Worm (Caenorhabditis elegans) whole organism, young adult: Measurements from ENCODE around the gene exp-1.

Experiments
- B0336.3 ChIP-seq: fragments of 200-800 bp; sonication (Bioruptor generic); IDR thresholded peaks from 2 replicates; pipeline ENCODE4 v1.3.6; 2022; ENCODE audit warnings: missing genetic modification characterization, missing compliant biosample characterization
- D2030.7 ChIP-seq: fragments of 200-800 bp; sonication (Bioruptor generic); IDR thresholded peaks from 2 replicates; pipeline ENCODE4 v1.3.6; 2022; ENCODE audit warnings: missing genetic modification reagents, missing genetic modification characterization, missing compliant biosample characterization
- F23B12.7 ChIP-seq: sonication (generic microtip); optimal IDR thresholded peaks from 2 replicates; lab custom pipeline; 2017; ENCODE audit warnings: missing genetic modification characterization, mild to moderate bottlenecking, missing compliant biosample characterization, antibody characterized with exemption, moderate library complexity; ENCODE audit not compliant: insufficient read depth
- F37B4.10 ChIP-seq: fragments of 200-800 bp; sonication (Bioruptor generic); IDR thresholded peaks from 2 replicates; pipeline ENCODE4 v1.3.6; 2022; ENCODE audit warnings: missing genetic modification characterization, missing compliant biosample characterization
- F39B2.1 ChIP-seq: fragments of 200-800 bp; sonication (Bioruptor generic); IDR thresholded peaks from 2 replicates; pipeline ENCODE4 v1.3.6; 2022; ENCODE audit warnings: missing genetic modification reagents, missing genetic modification characterization, missing compliant biosample characterization
- F57A8.1 ChIP-seq: fragments of 200-800 bp; sonication (Bioruptor generic); optimal IDR thresholded peaks from 2 replicates; lab custom pipeline; 2018; ENCODE audit warnings: mild to moderate bottlenecking, missing genetic modification characterization, moderate library complexity, missing compliant biosample characterization
- K12H6.12 ChIP-seq: fragments of 200-800 bp; sonication (Bioruptor generic); optimal IDR thresholded peaks from 2 replicates; lab custom pipeline; 2018; ENCODE audit warnings: mild to moderate bottlenecking, missing genetic modification characterization, missing compliant biosample characterization
- T26A5.8 ChIP-seq: sonication (generic microtip); optimal IDR thresholded peaks from 2 replicates; lab custom pipeline; 2016; ENCODE audit warnings: missing genetic modification characterization, missing compliant biosample characterization
- Y95B8A.8 ChIP-seq: fragments of 200-800 bp; sonication (Bioruptor generic); IDR thresholded peaks from 2 replicates; pipeline ENCODE4 v1.3.6; 2022; ENCODE audit warnings: missing genetic modification reagents, missing genetic modification characterization, missing compliant biosample characterization
- ama-1 ChIP-seq, 3 experiments: fragments of 150-350 bp in 1 of 3; sonication (generic microtip) in 2 of 3; optimal IDR thresholded peaks; 2 replicates each; lab custom pipeline; 2014 to 2018; ENCODE audit warnings: missing biosample characterization in 2 of 3, missing genetic modification characterization in 2 of 3, missing genetic modification reagents in 2 of 3
- aptf-2 ChIP-seq: fragments of 200-800 bp; sonication (Bioruptor generic); conservative IDR thresholded peaks from 2 replicates; pipeline ENCODE4 v1.3.6; 2022; ENCODE audit warnings: missing genetic modification reagents, missing genetic modification characterization, missing compliant biosample characterization
- athp-1 ChIP-seq: sonication (generic microtip); optimal IDR thresholded peaks from 2 replicates; lab custom pipeline; 2017; ENCODE audit warnings: mild to moderate bottlenecking, missing genetic modification characterization, missing compliant biosample characterization
- bed-2 ChIP-seq: fragments of 200-800 bp; sonication (Bioruptor generic); IDR thresholded peaks from 2 replicates; pipeline ENCODE4 v1.3.6; 2022; ENCODE audit warnings: missing genetic modification reagents, missing genetic modification characterization, missing compliant biosample characterization
- cebp-1 ChIP-seq, 2 experiments: fragments of 200-800 bp in 1 of 2; sonication (Bioruptor generic) in 1 of 2; sonication (generic microtip) in 1 of 2; IDR thresholded peaks in 1 of 2; optimal IDR thresholded peaks in 1 of 2; 2 replicates each; pipeline versions ENCODE4 v1.3.6 to Lab custom; 2017 to 2022; ENCODE audit warnings: missing compliant biosample characterization in 2 of 2, missing genetic modification characterization in 2 of 2, mild to moderate bottlenecking in 1 of 2, missing genetic modification reagents in 1 of 2, moderate library complexity in 1 of 2
- cebp-2 ChIP-seq: fragments of 200-800 bp; sonication (Bioruptor generic); IDR thresholded peaks from 2 replicates; pipeline ENCODE4 v1.3.6; 2022; ENCODE audit warnings: missing genetic modification characterization, missing compliant biosample characterization
- ceh-58 ChIP-seq: fragments of 200-800 bp; sonication (Bioruptor generic); IDR thresholded peaks from 2 replicates; pipeline ENCODE4 v1.3.6; 2022; ENCODE audit warnings: missing genetic modification characterization, missing compliant biosample characterization
- ceh-91 ChIP-seq: fragments of 200-800 bp; sonication (Bioruptor generic); IDR thresholded peaks from 2 replicates; pipeline ENCODE4 v1.3.6; 2022; ENCODE audit warnings: missing genetic modification reagents, missing genetic modification characterization, missing compliant biosample characterization
- egl-44 ChIP-seq: fragments of 200-800 bp; sonication (Bioruptor generic); IDR thresholded peaks from 2 replicates; pipeline ENCODE4 v1.3.6; 2022; ENCODE audit warnings: missing genetic modification reagents, missing genetic modification characterization, missing compliant biosample characterization
- egrh-3 ChIP-seq: fragments of 200-800 bp; sonication (Bioruptor generic); IDR thresholded peaks from 2 replicates; pipeline ENCODE4 v1.3.6; 2022; ENCODE audit warnings: missing genetic modification reagents, missing genetic modification characterization, missing compliant biosample characterization
- gei-17 ChIP-seq: fragments of 200-800 bp; sonication (Bioruptor generic); optimal IDR thresholded peaks from 2 replicates; lab custom pipeline; 2018; ENCODE audit warnings: mild to moderate bottlenecking, missing genetic modification characterization, missing compliant biosample characterization
- him-1 ChIP-seq: sonication (generic microtip); optimal IDR thresholded peaks from 2 replicates; lab custom pipeline; 2016; ENCODE audit warnings: missing genotype, missing genetic modification reagents, missing genetic modification characterization, missing compliant biosample characterization
- hrde-1 ChIP-seq: sonication (generic microtip); optimal IDR thresholded peaks from 2 replicates; lab custom pipeline; 2016; ENCODE audit warnings: missing genetic modification characterization, mild to moderate bottlenecking, missing compliant biosample characterization, moderate library complexity, missing genotype, missing genetic modification reagents, borderline replicate concordance
- lsl-1 ChIP-seq: fragments of 200-800 bp; sonication (Bioruptor generic); optimal IDR thresholded peaks from 2 replicates; lab custom pipeline; 2018; ENCODE audit warnings: mild to moderate bottlenecking, missing genetic modification characterization, moderate library complexity, missing compliant biosample characterization
- madf-8 ChIP-seq: fragments of 200-800 bp; sonication (Bioruptor generic); conservative IDR thresholded peaks from 2 replicates; pipeline ENCODE4 v1.3.6; 2022; ENCODE audit warnings: missing genetic modification reagents, missing genetic modification characterization, missing compliant biosample characterization
- nfyb-1 ChIP-seq: fragments of 200-800 bp; sonication (Bioruptor generic); IDR thresholded peaks from 2 replicates; pipeline ENCODE4 v1.3.6; 2022; ENCODE audit warnings: missing genetic modification reagents, missing genetic modification characterization, missing compliant biosample characterization
- nhr-179 ChIP-seq: sonication (generic microtip); optimal IDR thresholded peaks from 2 replicates; lab custom pipeline; 2016; ENCODE audit warnings: mild to moderate bottlenecking, missing genetic modification characterization, missing compliant biosample characterization
- nhr-27 ChIP-seq: fragments of 200-800 bp; sonication (Bioruptor generic); optimal IDR thresholded peaks from 2 replicates; lab custom pipeline; 2018; ENCODE audit warnings: mild to moderate bottlenecking, missing genetic modification characterization, moderate library complexity, missing compliant biosample characterization
- nhr-80 ChIP-seq: sonication (generic microtip); optimal IDR thresholded peaks from 2 replicates; lab custom pipeline; 2016; ENCODE audit warnings: missing genetic modification characterization, missing compliant biosample characterization
- nhr-90 ChIP-seq: sonication (generic microtip); optimal IDR thresholded peaks from 2 replicates; lab custom pipeline; 2016; ENCODE audit warnings: missing genotype, mild to moderate bottlenecking, missing genetic modification characterization, missing compliant biosample characterization
- pbrm-1 ChIP-seq: fragments of 200-800 bp; sonication (Bioruptor generic); IDR thresholded peaks from 2 replicates; pipeline ENCODE4 v1.3.6; 2022; ENCODE audit warnings: missing genetic modification reagents, missing genetic modification characterization, missing compliant biosample characterization
- sdz-38 ChIP-seq: sonication (generic microtip); optimal IDR thresholded peaks from 2 replicates; lab custom pipeline; 2016; ENCODE audit warnings: missing genotype, missing genetic modification characterization, missing compliant biosample characterization
- snpc-1.1 ChIP-seq: sonication (generic microtip); optimal IDR thresholded peaks from 2 replicates; lab custom pipeline; 2017; ENCODE audit warnings: missing genetic modification characterization, mild to moderate bottlenecking, missing compliant biosample characterization, antibody characterized with exemption, moderate library complexity, missing genotype, missing genetic modification reagents; ENCODE audit not compliant: insufficient read depth
- snpc-3.4 ChIP-seq: sonication (generic microtip); optimal IDR thresholded peaks from 2 replicates; lab custom pipeline; 2017; ENCODE audit warnings: missing genetic modification characterization, mild to moderate bottlenecking, missing compliant biosample characterization, antibody characterized with exemption, moderate library complexity, missing genotype, missing genetic modification reagents
- sptf-2 ChIP-seq: fragments of 200-800 bp; sonication (Bioruptor generic); optimal IDR thresholded peaks from 2 replicates; lab custom pipeline; 2018; ENCODE audit warnings: mild to moderate bottlenecking, missing genetic modification characterization, missing compliant biosample characterization
- tbp1 ChIP-seq: fragments of 200-800 bp; sonication (Bioruptor generic); optimal IDR thresholded peaks from 2 replicates; lab custom pipeline; 2018; ENCODE audit warnings: mild to moderate bottlenecking, missing genetic modification characterization, missing compliant biosample characterization
- tlf-1 ChIP-seq: fragments of 200-800 bp; sonication (Bioruptor generic); optimal IDR thresholded peaks from 2 replicates; lab custom pipeline; 2018; ENCODE audit warnings: mild to moderate bottlenecking, missing genetic modification characterization, missing compliant biosample characterization
- unc-130 ChIP-seq: sonication (generic microtip); optimal IDR thresholded peaks from 2 replicates; lab custom pipeline; 2016; ENCODE audit warnings: missing genetic modification reagents, missing genetic modification characterization, missing compliant biosample characterization
- zfh-2 ChIP-seq: fragments of 200-800 bp; sonication (Bioruptor generic); conservative IDR thresholded peaks from 2 replicates; pipeline ENCODE4 v1.3.6; 2022; ENCODE audit warnings: missing genetic modification reagents, missing genetic modification characterization, missing compliant biosample characterization
- zim-3 ChIP-seq: sonication (generic microtip); optimal IDR thresholded peaks from 2 replicates; lab custom pipeline; 2017; ENCODE audit warnings: mild to moderate bottlenecking, missing genetic modification characterization, moderate library complexity, missing compliant biosample characterization
- ztf-25 ChIP-seq: fragments of 200-800 bp; sonication (Bioruptor generic); IDR thresholded peaks from 2 replicates; pipeline ENCODE4 v1.3.6; 2022; ENCODE audit warnings: missing genetic modification reagents, missing genetic modification characterization, missing compliant biosample characterization
- ztf-28 ChIP-seq: fragments of 200-800 bp; sonication (Bioruptor generic); IDR thresholded peaks from 2 replicates; pipeline ENCODE4 v1.3.6; 2022; ENCODE audit warnings: missing genetic modification reagents, missing genetic modification characterization, missing compliant biosample characterization
- ztf-3 ChIP-seq: fragments of 200-800 bp; sonication (Bioruptor generic); optimal IDR thresholded peaks from 2 replicates; lab custom pipeline; 2018; ENCODE audit warnings: mild to moderate bottlenecking, missing genetic modification characterization, missing compliant biosample characterization

The exp-1 gene

ce11 chrII:6160994-6161393, at the start of gene exp-1:
exp-1 (minus strand) TSS chrII:6161094.
- TF ChIP-seq snpc-3.4 (tag; lab: Kevin White, UChicago) = no peak
- no peak for TF ChIP-seq ztf-25
- no peak for TF ChIP-seq cebp-2
- no peak for TF ChIP-seq snpc-1.1 (tag; lab: Kevin White, UChicago)
- TF ChIP-seq nhr-80 = no peak
- no peak for TF ChIP-seq bed-2 (GFP tag; lab: Robert Waterston, UW)
- no peak for TF ChIP-seq egl-44 (GFP tag; lab: Robert Waterston, UW)
- no peak for TF ChIP-seq athp-1
- TF ChIP-seq F37B4.10 (GFP tag; lab: Robert Waterston, UW) = no peak
- TF ChIP-seq zfh-2 (GFP tag; lab: Robert Waterston, UW) = no peak
- no peak for TF ChIP-seq zim-3 (tag; lab: Kevin White, UChicago)
- TF ChIP-seq lsl-1 (GFP tag; lab: Kevin White, UChicago) = no peak
- no peak for TF ChIP-seq tlf-1 (GFP tag; lab: Kevin White, UChicago)
- TF ChIP-seq madf-8 (GFP tag; lab: Robert Waterston, UW) = no peak
- no peak for TF ChIP-seq ama-1 (optimal IDR thresholded peaks at IDR 0.05; lab: Kevin White, UChicago)
- no peak for TF ChIP-seq ama-1 (GFP tag; optimal IDR thresholded peaks at IDR 0.05; lab: Kevin White, UChicago)
- TF ChIP-seq unc-130 (GFP tag; lab: Kevin White, UChicago) = no peak

ce11 chrII:6208116-6208515, 47.2 kb upstream of the exp-1 start, which contains the start of gene daf-37:
daf-37 (minus strand) TSS chrII:6208216.
- TF ChIP-seq F57A8.1 (no peak), pbrm-1 (GFP tag; lab: Robert Waterston, UW) (no peak), hrde-1 (no peak), ztf-28 (GFP tag; lab: Robert Waterston, UW) (no peak), sdz-38 (tag; lab: Kevin White, UChicago) (no peak), ztf-25 (no peak), K12H6.12 (tag; lab: Kevin White, UChicago) (no peak)

- TF ChIP-seq ceh-58 (GFP tag; lab: Robert Waterston, UW) (no peak), B0336.3 (no peak), F57A8.1 (no peak), him-1 (tag; lab: Kevin White, UChicago) (no peak), egrh-3 (GFP tag; lab: Robert Waterston, UW) (no peak), gei-17 (GFP tag; lab: Kevin White, UChicago) (no peak), nhr-27 (tag; lab: Kevin White, UChicago) (no peak), F39B2.1 (GFP tag; lab: Robert Waterston, UW) (no peak), nfyb-1 (GFP tag; lab: Robert Waterston, UW) (no peak), aptf-2 (no peak), sptf-2 (GFP tag; lab: Kevin White, UChicago) (no peak), ceh-91 (GFP tag; lab: Robert Waterston, UW) (no peak), Y95B8A.8 (GFP tag; lab: Robert Waterston, UW) (no peak)
Measured at ce11 chrII:6207252-6207651, 46.4 kb upstream of the exp-1 start.

ce11 chrII:6202910-6203309, 42.0 kb upstream of the exp-1 start, which contains the start of gene C30B5.17:
C30B5.17 (minus strand) TSS chrII:6203010.
- TF ChIP-seq nhr-90 (tag; lab: Kevin White, UChicago) = no peak
- no peak for TF ChIP-seq D2030.7 (GFP tag; lab: Robert Waterston, UW)
- no peak for TF ChIP-seq ztf-3
- TF ChIP-seq T26A5.8 (tag; lab: Kevin White, UChicago) = no peak
- TF ChIP-seq cebp-1 (GFP tag; IDR thresholded peaks at IDR 0.05; lab: Robert Waterston, UW) = no peak
- TF ChIP-seq cebp-1 (tag; optimal IDR thresholded peaks at IDR 0.05; lab: Kevin White, UChicago) = no peak
- TF ChIP-seq F23B12.7 (tag; lab: Kevin White, UChicago) = no peak
- TF ChIP-seq nhr-179 (tag; lab: Kevin White, UChicago) = no peak
- TF ChIP-seq egl-44 (GFP tag; lab: Robert Waterston, UW) = no peak
- no peak for TF ChIP-seq F57A8.1
- no peak for TF ChIP-seq snpc-3.4 (tag; lab: Kevin White, UChicago)
- TF ChIP-seq tbp1 (GFP tag; lab: Kevin White, UChicago) = no peak
